Worm (Caenorhabditis elegans) whole organism, midembryonic: ENCODE measurements around the gene F53F1.4.

Source experiments
- T22C8.4 ChIP-seq: fragments of 200-800 bp; sonication (Bioruptor generic); IDR thresholded peaks from 2 replicates; pipeline ENCODE4 v1.3.6; 2022; ENCODE audit warnings: missing genetic modification characterization, missing compliant biosample characterization
- cog-1 ChIP-seq: sonication (generic microtip); optimal IDR thresholded peaks from 2 replicates; lab custom pipeline; 2016; ENCODE audit warnings: missing genetic modification characterization, missing compliant biosample characterization
- flt-1 ChIP-seq: fragments of 200-800 bp; sonication (Bioruptor generic); IDR thresholded peaks from 2 replicates; pipeline ENCODE4 v1.3.6; 2022; ENCODE audit warnings: missing genetic modification characterization, missing compliant biosample characterization
- klf-2 ChIP-seq: fragments of 200-800 bp; sonication (Bioruptor generic); conservative IDR thresholded peaks from 2 replicates; pipeline ENCODE4 v1.3.6; 2022; ENCODE audit warnings: missing genetic modification reagents, missing genetic modification characterization, missing compliant biosample characterization
- med-1 ChIP-seq: sonication (generic microtip); optimal IDR thresholded peaks from 2 replicates; lab custom pipeline; 2017; ENCODE audit warnings: missing genetic modification characterization, mild to moderate bottlenecking, missing compliant biosample characterization, antibody characterized with exemption, missing genetic modification reagents; ENCODE audit not compliant: insufficient read depth
- ref-1 ChIP-seq: fragments of 200-800 bp; sonication (Bioruptor generic); conservative IDR thresholded peaks from 2 replicates; pipeline ENCODE4 v1.3.6; 2022; ENCODE audit warnings: missing genetic modification reagents, missing genetic modification characterization, missing compliant biosample characterization
- tab-1 ChIP-seq: fragments of 200-800 bp; sonication (Bioruptor generic); IDR thresholded peaks from 2 replicates; pipeline ENCODE4 v1.3.6; 2022; ENCODE audit warnings: missing genetic modification characterization, missing compliant biosample characterization
- ztf-23 ChIP-seq: fragments of 200-800 bp; sonication (Bioruptor generic); IDR thresholded peaks from 2 replicates; pipeline ENCODE4 v1.3.6; 2022; ENCODE audit warnings: missing genetic modification reagents, missing genetic modification characterization, missing compliant biosample characterization
- ztf-29 ChIP-seq: fragments of 200-800 bp; sonication (Bioruptor generic); IDR thresholded peaks from 2 replicates; pipeline ENCODE4 v1.3.6; 2022; ENCODE audit warnings: missing genetic modification reagents, missing genetic modification characterization, missing compliant biosample characterization

DNA sequence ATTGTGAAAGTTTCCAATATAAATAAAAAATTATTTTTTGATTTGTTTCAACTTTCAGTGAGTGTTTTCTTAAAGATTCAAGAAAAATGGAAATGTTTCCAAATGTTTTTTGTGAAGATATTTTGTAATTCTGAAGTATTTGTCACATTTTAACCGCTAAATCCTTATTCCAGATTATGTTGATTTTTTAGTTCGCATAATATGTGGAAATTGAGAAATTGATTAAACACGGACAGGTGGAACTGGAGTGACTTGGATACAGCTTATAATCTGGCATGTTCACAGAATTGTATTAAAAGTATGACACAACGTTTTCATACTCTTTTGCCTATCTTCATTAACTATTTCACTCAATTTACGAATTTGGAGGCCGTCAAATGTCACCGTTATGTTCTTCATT, 44.6 kb downstream of the F53F1.4 start, which contains the start of gene lurp-3:
- TF ChIP-seq ztf-29 (GFP tag; lab: Robert Waterston, UW) (no peak), ref-1 (GFP tag; lab: Robert Waterston, UW) (no peak), klf-2 (GFP tag; lab: Robert Waterston, UW) (no peak), cog-1 (tag; lab: Kevin White, UChicago) (no peak), med-1 (GFP tag; lab: Kevin White, UChicago) (no peak), T22C8.4 (GFP tag; lab: Robert Waterston, UW) (no peak), ztf-23 (GFP tag; lab: Robert Waterston, UW) (no peak), tab-1 (GFP tag; lab: Robert Waterston, UW) (no peak), flt-1 (GFP tag; lab: Robert Waterston, UW) (no peak)
